Worm (Caenorhabditis elegans) whole organism, L3 larva: ENCODE measurements around the gene pho-14.

Experiments used
- ceh-16 ChIP-seq: sonication (generic microtip); optimal IDR thresholded peaks from 2 replicates; lab custom pipeline; 2017; ENCODE audit warnings: missing biosample characterization, missing genetic modification characterization
- daf-12 ChIP-seq: fragments of 150-350 bp; optimal IDR thresholded peaks from 2 replicates; lab custom pipeline; 2014; ENCODE audit warnings: missing biosample characterization, missing genetic modification reagents, missing genetic modification characterization
- elt-1 ChIP-seq: fragments of 150-350 bp; optimal IDR thresholded peaks from 2 replicates; lab custom pipeline; 2014; ENCODE audit warnings: missing biosample characterization, missing genetic modification characterization
- elt-3 ChIP-seq, 3 experiments: fragments of 150-350 bp in 1 of 3; sonication (generic microtip) in 2 of 3; optimal IDR thresholded peaks; 2 replicates in 2 of 3; 4 replicates in 1 of 3; lab custom pipeline; 2014 to 2017; ENCODE audit warnings: missing biosample characterization in 3 of 3, missing genetic modification characterization in 3 of 3
- fkh-10 ChIP-seq: sonication (generic microtip); optimal IDR thresholded peaks from 2 replicates; lab custom pipeline; 2017; ENCODE audit warnings: missing biosample characterization, missing genetic modification reagents, missing genetic modification characterization
- jun-1 ChIP-seq: fragments of 150-350 bp; optimal IDR thresholded peaks from 2 replicates; lab custom pipeline; 2014; ENCODE audit warnings: missing biosample characterization, missing genetic modification reagents, missing genetic modification characterization
- lin-15B ChIP-seq: fragments of 150-350 bp; optimal IDR thresholded peaks from 2 replicates; lab custom pipeline; 2014; ENCODE audit warnings: missing biosample characterization, missing genetic modification characterization
- nhr-25 ChIP-seq: sonication (generic microtip); optimal IDR thresholded peaks from 2 replicates; lab custom pipeline; 2017; ENCODE audit warnings: missing biosample characterization, missing genetic modification characterization
- nhr-28 ChIP-seq: fragments of 150-350 bp; optimal IDR thresholded peaks from 2 replicates; lab custom pipeline; 2014; ENCODE audit warnings: missing biosample characterization, missing genetic modification characterization
- nhr-77 ChIP-seq: fragments of 150-350 bp; optimal IDR thresholded peaks from 2 replicates; lab custom pipeline; 2014; ENCODE audit warnings: missing biosample characterization, missing genetic modification characterization
- pqm-1 ChIP-seq: fragments of 150-350 bp; optimal IDR thresholded peaks from 2 replicates; lab custom pipeline; 2017; ENCODE audit warnings: missing biosample characterization, missing genetic modification characterization, inconsistent platforms
- sea-2 ChIP-seq: fragments of 150-350 bp; sonication (generic microtip); optimal IDR thresholded peaks from 4 replicates; lab custom pipeline; 2014; ENCODE audit warnings: missing biosample characterization, missing genetic modification reagents, missing genetic modification characterization
- ztf-11 ChIP-seq: fragments of 150-350 bp; optimal IDR thresholded peaks from 2 replicates; lab custom pipeline; 2014; ENCODE audit warnings: missing biosample characterization, missing genetic modification characterization
- ztf-4 ChIP-seq: fragments of 150-350 bp; optimal IDR thresholded peaks from 2 replicates; lab custom pipeline; 2014; ENCODE audit warnings: missing biosample characterization, missing genetic modification characterization

DNA sequence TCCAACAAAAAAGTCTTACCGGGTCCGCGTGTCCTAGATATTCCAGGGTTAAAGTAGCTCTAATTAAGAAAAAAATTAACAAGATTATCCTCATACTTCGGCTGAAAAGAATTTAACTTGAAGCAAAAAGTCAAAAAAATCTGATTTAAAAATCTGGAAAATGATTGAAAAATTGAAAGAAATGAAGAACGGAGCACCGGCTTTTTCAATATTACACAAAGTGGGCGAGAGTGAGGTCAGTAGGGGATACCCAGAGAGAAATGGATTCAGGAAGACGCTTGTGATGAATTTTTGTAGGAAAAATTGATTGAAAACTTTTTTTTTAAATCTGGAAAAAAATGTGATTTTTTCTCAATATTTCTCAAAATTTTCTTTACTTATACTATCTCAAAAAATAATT lies at the start of gene pho-14:
- TF ChIP-seq ztf-11 (no peak), nhr-28 (tag; lab: Kevin White, UChicago) (no peak), fkh-10 (GFP tag; lab: Kevin White, UChicago) (no peak), nhr-25 (tag; lab: Kevin White, UChicago) (no peak), ceh-16 (tag; lab: Kevin White, UChicago) (no peak), sea-2 (GFP tag; lab: Kevin White, UChicago) (no peak), nhr-77 (tag; lab: Kevin White, UChicago) (no peak), ztf-4 (tag; lab: Kevin White, UChicago) (no peak), jun-1 (no peak), lin-15B (no peak), elt-1 (tag; lab: Kevin White, UChicago) (no peak), daf-12 (tag; lab: Kevin White, UChicago) (no peak), pqm-1 (tag; lab: Kevin White, UChicago) (no peak), elt-3 (tag; optimal IDR thresholded peaks at IDR 0.05; lab: Kevin White, UChicago) (no peak)
